Fruit fly (Drosophila melanogaster) whole organism, prepupa: ENCODE measurements around the gene CG4168.

Source experiments
- CG10631 ChIP-seq: fragments of 200-800 bp; sonication (Bioruptor generic); optimal IDR thresholded peaks from 2 replicates; lab custom pipeline; 2016; ENCODE audit warnings: missing biosample characterization, missing genetic modification characterization
- CG10669 ChIP-seq: fragments of 200-800 bp; sonication (Bioruptor generic); optimal IDR thresholded peaks from 3 replicates; lab custom pipeline; 2018; ENCODE audit warnings: missing biosample characterization, mild to moderate bottlenecking, missing genetic modification characterization, moderate library complexity
- CG11294 ChIP-seq: fragments of 200-800 bp; sonication (Bioruptor generic); IDR thresholded peaks from 2 replicates; pipeline ENCODE4 v1.3.6; 2022; ENCODE audit warnings: missing biosample characterization, missing genetic modification characterization
- CG11762 ChIP-seq: fragments of 200-800 bp; sonication (Bioruptor generic); optimal IDR thresholded peaks from 3 replicates; lab custom pipeline; 2016; ENCODE audit warnings: missing biosample characterization, missing genetic modification characterization; ENCODE audit not compliant: insufficient read depth
- CG11902 ChIP-seq: fragments of 200-800 bp; sonication (Bioruptor generic); optimal IDR thresholded peaks from 3 replicates; lab custom pipeline; 2016; ENCODE audit warnings: missing biosample characterization, missing genetic modification characterization
- CG15336 ChIP-seq: fragments of 200-800 bp; sonication (Bioruptor generic); IDR thresholded peaks from 2 replicates; pipeline ENCODE4 v1.3.6; 2022; ENCODE audit warnings: missing biosample characterization, missing genetic modification characterization
- CG1621 ChIP-seq: fragments of 200-800 bp; sonication (Bioruptor generic); optimal IDR thresholded peaks from 3 replicates; lab custom pipeline; 2018; ENCODE audit warnings: missing biosample characterization, mild to moderate bottlenecking, missing genetic modification characterization
- CG3032 ChIP-seq: fragments of 200-800 bp; optimal IDR thresholded peaks from 2 replicates; lab custom pipeline; 2019; ENCODE audit warnings: missing biosample characterization, mild to moderate bottlenecking, missing genetic modification characterization, moderate library complexity
- CG31627 ChIP-seq: fragments of 200-800 bp; sonication (Bioruptor generic); optimal IDR thresholded peaks from 3 replicates; lab custom pipeline; 2016; ENCODE audit warnings: missing biosample characterization, missing genetic modification characterization
- CG32006 ChIP-seq: fragments of 200-800 bp; sonication (Bioruptor generic); optimal IDR thresholded peaks from 3 replicates; lab custom pipeline; 2017; ENCODE audit warnings: missing biosample characterization, mild to moderate bottlenecking, missing genetic modification characterization
- CG6792 ChIP-seq: fragments of 200-800 bp; sonication (Bioruptor generic); optimal IDR thresholded peaks from 3 replicates; lab custom pipeline; 2016; ENCODE audit warnings: missing biosample characterization, missing genetic modification characterization
- CG6808 ChIP-seq: fragments of 200-800 bp; sonication (Bioruptor generic); optimal IDR thresholded peaks from 3 replicates; lab custom pipeline; 2017; ENCODE audit warnings: missing biosample characterization, missing genetic modification characterization, mild to moderate bottlenecking, moderate library complexity, missing genetic modification reagents
- CG6854 ChIP-seq: fragments of 200-800 bp; sonication (Bioruptor generic); optimal IDR thresholded peaks from 2 replicates; lab custom pipeline; 2017; ENCODE audit warnings: missing biosample characterization, mild to moderate bottlenecking, missing genetic modification characterization
- CG8319 ChIP-seq: fragments of 200-800 bp; sonication (Bioruptor generic); optimal IDR thresholded peaks from 3 replicates; lab custom pipeline; 2016; ENCODE audit warnings: missing biosample characterization, missing genetic modification characterization
- Eip93F ChIP-seq: fragments of 200-800 bp; sonication (Bioruptor generic); optimal IDR thresholded peaks from 2 replicates; lab custom pipeline; 2016; ENCODE audit warnings: missing biosample characterization, mild to moderate bottlenecking, missing genetic modification characterization
- Ets96B ChIP-seq: fragments of 200-800 bp; optimal IDR thresholded peaks from 2 replicates; lab custom pipeline; 2019; ENCODE audit warnings: missing biosample characterization, mild to moderate bottlenecking, missing genetic modification characterization, moderate library complexity
- Gug ChIP-seq: fragments of 200-800 bp; sonication (Bioruptor generic); IDR thresholded peaks from 2 replicates; pipeline ENCODE4 v1.3.6; 2022; ENCODE audit warnings: missing biosample characterization, missing genetic modification characterization
- Hr38 ChIP-seq: sonication (Bioruptor generic); optimal IDR thresholded peaks from 2 replicates; lab custom pipeline; 2016; ENCODE audit warnings: missing biosample characterization, missing genetic modification characterization
- Hr39 ChIP-seq: fragments of 200-800 bp; sonication (Bioruptor generic); optimal IDR thresholded peaks from 2 replicates; lab custom pipeline; 2016; ENCODE audit warnings: missing biosample characterization, missing genetic modification characterization
- Met ChIP-seq: fragments of 200-800 bp; sonication (Bioruptor generic); optimal IDR thresholded peaks from 3 replicates; lab custom pipeline; 2016; ENCODE audit warnings: missing biosample characterization, missing genetic modification characterization
- Sox14 ChIP-seq: fragments of 200-800 bp; sonication (Bioruptor generic); optimal IDR thresholded peaks from 3 replicates; lab custom pipeline; 2016; ENCODE audit warnings: missing biosample characterization, missing genetic modification characterization
- acj6 ChIP-seq: fragments of 200-800 bp; sonication (Bioruptor generic); optimal IDR thresholded peaks from 3 replicates; lab custom pipeline; 2016; ENCODE audit warnings: missing biosample characterization, missing genetic modification characterization
- dsx ChIP-seq: fragments of 200-800 bp; optimal IDR thresholded peaks from 3 replicates; lab custom pipeline; 2019; ENCODE audit warnings: missing biosample characterization, mild to moderate bottlenecking, missing genetic modification characterization, moderate library complexity; ENCODE audit not compliant: poor library complexity, severe bottlenecking
- eg ChIP-seq: fragments of 200-800 bp; sonication (Bioruptor generic); IDR thresholded peaks from 3 replicates; pipeline ENCODE4 v1.3.6; 2022; ENCODE audit warnings: missing biosample characterization, missing genetic modification characterization
- esn ChIP-seq: fragments of 200-800 bp; sonication (Bioruptor generic); optimal IDR thresholded peaks from 2 replicates; lab custom pipeline; 2016; ENCODE audit warnings: missing biosample characterization, mild to moderate bottlenecking, missing genetic modification characterization, moderate library complexity
- fd85E ChIP-seq: fragments of 200-800 bp; sonication (Bioruptor generic); optimal IDR thresholded peaks from 3 replicates; lab custom pipeline; 2016; ENCODE audit warnings: missing biosample characterization, missing genetic modification characterization
- lz ChIP-seq: fragments of 200-800 bp; sonication (Bioruptor generic); optimal IDR thresholded peaks from 3 replicates; lab custom pipeline; 2016; ENCODE audit warnings: missing biosample characterization, missing genetic modification characterization
- net ChIP-seq: fragments of 200-800 bp; sonication (Bioruptor generic); optimal IDR thresholded peaks from 3 replicates; lab custom pipeline; 2016; ENCODE audit warnings: missing biosample characterization, missing genetic modification characterization
- salr ChIP-seq, 2 experiments: fragments of 200-800 bp; sonication (Bioruptor generic); optimal IDR thresholded peaks; 3 replicates each; lab custom pipeline; 2016 to 2018; ENCODE audit warnings: missing biosample characterization in 2 of 2, missing genetic modification characterization in 2 of 2, mild to moderate bottlenecking in 1 of 2
- spab ChIP-seq: fragments of 200-800 bp; sonication (Bioruptor generic); optimal IDR thresholded peaks from 2 replicates; lab custom pipeline; 2017; ENCODE audit warnings: missing biosample characterization, mild to moderate bottlenecking, missing genetic modification characterization, missing genetic modification reagents
- ss ChIP-seq, 2 experiments: fragments of 200-800 bp; sonication (Bioruptor generic); optimal IDR thresholded peaks; 2 replicates in 1 of 2; 3 replicates in 1 of 2; lab custom pipeline; 2017 to 2018; ENCODE audit warnings: mild to moderate bottlenecking in 2 of 2, missing biosample characterization in 2 of 2, missing genetic modification characterization in 2 of 2, moderate library complexity in 1 of 2
- svp ChIP-seq: fragments of 200-800 bp; sonication (Bioruptor generic); peaks from one replicate; lab custom pipeline; 2016; ENCODE audit warnings: missing biosample characterization, missing genetic modification characterization
- topi ChIP-seq: fragments of 200-800 bp; sonication (Bioruptor generic); optimal IDR thresholded peaks from 3 replicates; lab custom pipeline; 2016; ENCODE audit warnings: missing biosample characterization, missing genetic modification characterization
- vri ChIP-seq: fragments of 200-800 bp; sonication (Bioruptor generic); optimal IDR thresholded peaks from 3 replicates; lab custom pipeline; 2016; ENCODE audit warnings: missing biosample characterization, mild to moderate bottlenecking, missing genetic modification characterization

The CG4168 gene

DNA sequence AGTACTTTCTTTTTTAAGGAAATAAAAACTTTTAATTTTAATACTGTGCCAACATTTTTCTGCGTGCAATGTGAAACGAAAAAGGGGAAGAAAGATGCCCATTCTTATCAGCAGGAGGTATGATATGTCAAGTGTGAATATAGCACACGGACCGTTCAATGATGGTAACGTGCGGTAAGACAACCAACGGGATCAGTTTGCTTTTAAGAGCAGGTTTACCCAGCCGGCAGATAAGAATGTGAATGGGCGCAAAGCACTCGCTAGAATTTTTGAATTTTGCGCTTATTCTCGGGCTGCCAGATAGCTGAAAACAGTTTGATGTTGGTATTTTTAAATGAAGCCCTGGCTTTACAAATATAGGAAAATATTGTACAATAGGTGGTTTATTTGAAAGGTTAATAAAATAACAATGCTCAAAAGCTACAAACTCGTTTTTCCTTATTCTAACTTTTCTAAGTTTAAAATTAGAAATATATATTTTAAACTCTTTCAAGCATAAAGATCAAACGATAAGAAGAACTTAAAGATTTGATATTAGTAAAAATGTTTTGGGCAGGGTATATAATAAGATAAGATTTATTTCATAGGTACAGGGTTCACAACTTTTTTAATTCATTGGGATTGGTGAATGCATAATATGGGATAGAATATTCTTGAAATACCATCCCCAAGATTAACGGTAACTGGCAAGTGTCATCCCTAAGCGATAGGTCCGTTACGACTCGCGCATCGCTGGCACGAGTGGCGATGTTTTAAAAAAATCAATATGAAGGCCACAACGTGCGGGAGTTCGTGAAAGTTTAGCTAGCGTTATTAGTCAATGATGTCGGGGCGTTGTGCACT lies 48.1 kb upstream of the CG4168 start, which contains the start of gene dao (continued):
- peak; percentile 66 for TF ChIP-seq svp
- TF ChIP-seq spab (GFP tag; lab: Kevin White, UChicago), result no peak
- TF ChIP-seq Hr39, result peak; percentile 35
- TF ChIP-seq dsx (GFP tag; lab: Kevin White, UChicago), result no peak
- TF ChIP-seq CG3032, result no peak
- TF ChIP-seq Gug (GFP tag; lab: Robert Waterston, UW), result no peak
- TF ChIP-seq CG11762 (GFP tag; lab: Kevin White, UChicago), result no peak
- TF ChIP-seq Hr38 (GFP tag; lab: Kevin White, UChicago), result no peak
- 0 out of 3 replicates have a peak, but pooled peaks have one; percentile 20 for TF ChIP-seq eg (GFP tag; lab: Robert Waterston, UW)
- no peak for TF ChIP-seq vri (GFP tag; lab: Kevin White, UChicago)
- TF ChIP-seq Met (GFP tag; lab: Kevin White, UChicago), result no peak
- peak; percentile 19 for TF ChIP-seq CG31627 (GFP tag; lab: Kevin White, UChicago)
- no peak for TF ChIP-seq net (GFP tag; lab: Kevin White, UChicago)
- TF ChIP-seq CG1621, result no peak
- TF ChIP-seq CG15336, result no peak
- no peak for TF ChIP-seq Eip93F (GFP tag; lab: Kevin White, UChicago)
- TF ChIP-seq acj6 (GFP tag; lab: Kevin White, UChicago), result peak; percentile 22
- TF ChIP-seq fd85E (GFP tag; lab: Kevin White, UChicago), result no peak
- TF ChIP-seq CG11294 (GFP tag; lab: Robert Waterston, UW), result no peak
- TF ChIP-seq, all 60 proteins: peak for 15

dm6 chr2L:15247614-15248013 lies 47.4 kb upstream of the CG4168 start, which contains the start of gene ZnT35C:
Gene ZnT35C (minus strand): TSS chr2L:15247714.
- TF ChIP-seq ss (GFP tag; optimal IDR thresholded peaks at IDR 0.05; lab: Kevin White, UChicago), result no peak
- no peak for TF ChIP-seq Ets96B
- no peak for TF ChIP-seq topi (GFP tag; lab: Kevin White, UChicago)
- TF ChIP-seq CG10631 (GFP tag; lab: Kevin White, UChicago), result no peak
- no peak for TF ChIP-seq CG11762 (GFP tag; lab: Kevin White, UChicago)
- TF ChIP-seq net (GFP tag; lab: Kevin White, UChicago), result no peak
- no peak for TF ChIP-seq Sox14 (GFP tag; lab: Kevin White, UChicago)
- no peak for TF ChIP-seq CG31627 (GFP tag; lab: Kevin White, UChicago)
- no peak for TF ChIP-seq salr (GFP tag; optimal IDR thresholded peaks at IDR 0.05; lab: Kevin White, UChicago)
- TF ChIP-seq CG10669, result no peak
- TF ChIP-seq CG3032, result no peak
- TF ChIP-seq spab (GFP tag; lab: Kevin White, UChicago), result no peak
- TF ChIP-seq CG6792, result no peak
- no peak for TF ChIP-seq vri (GFP tag; lab: Kevin White, UChicago)
- no peak for TF ChIP-seq CG32006 (GFP tag; lab: Kevin White, UChicago)
- no peak for TF ChIP-seq lz (GFP tag; lab: Kevin White, UChicago)
- no peak for TF ChIP-seq svp
- no peak for TF ChIP-seq esn (GFP tag; lab: Kevin White, UChicago)
- no peak for TF ChIP-seq CG8319 (GFP tag; lab: Kevin White, UChicago)

DNA sequence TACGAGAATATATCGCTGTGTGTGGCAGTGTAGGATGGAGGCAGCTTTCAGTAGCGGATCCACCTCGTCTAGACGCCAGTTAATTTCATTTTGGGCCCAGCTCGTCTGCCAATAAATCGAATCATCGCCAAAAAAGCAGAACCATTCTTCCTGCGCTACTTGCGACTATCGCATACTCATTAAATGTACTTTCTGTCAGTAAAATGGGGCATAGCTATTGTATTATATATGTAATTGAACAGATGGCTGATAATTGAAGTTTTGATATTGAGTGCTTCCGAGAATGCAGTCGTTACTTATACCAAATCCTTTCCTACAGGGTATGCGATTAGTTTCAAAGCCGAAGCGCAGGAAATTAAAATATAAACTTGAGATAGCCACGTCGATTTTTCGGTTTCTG lies 44.4 kb upstream of the CG4168 start:
- TF ChIP-seq CG11902 (GFP tag; lab: Kevin White, UChicago) (no peak), CG6854 (GFP tag; lab: Kevin White, UChicago) (no peak)

DNA sequence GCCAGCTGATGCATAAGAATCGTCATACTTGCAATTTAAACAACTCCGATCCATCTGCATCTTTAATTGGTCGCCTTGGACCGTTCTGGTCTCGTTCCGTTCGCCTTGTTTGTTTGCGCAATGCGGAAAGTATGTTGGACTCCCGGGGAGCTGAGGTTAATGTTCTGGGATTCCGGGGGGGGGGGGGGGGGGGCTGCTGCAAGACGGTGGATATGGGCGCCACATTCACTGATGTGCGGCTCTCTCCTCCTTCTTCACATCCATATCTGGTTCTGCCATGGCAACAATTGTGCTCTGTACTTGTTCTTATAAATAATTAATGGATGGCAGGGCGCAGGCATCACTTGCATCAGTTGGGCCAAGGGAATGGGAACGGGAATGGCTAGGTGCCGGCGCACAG lies 43.2 kb upstream of the CG4168 start:
- no peak for TF ChIP-seq net (GFP tag; lab: Kevin White, UChicago)
- TF ChIP-seq fd85E (GFP tag; lab: Kevin White, UChicago), result no peak
- peak; percentile 26 for TF ChIP-seq CG6808 (GFP tag; lab: Kevin White, UChicago)
- TF ChIP-seq, all 60 proteins: peak for 1
